Worm (Caenorhabditis elegans): ENCODE results near the gene noa-1.

- TF ChIP-seq ceh-36 (tag; optimal IDR thresholded peaks at IDR 0.05) = no peak
- no peak for TF ChIP-seq flt-1 (GFP tag; IDR thresholded peaks at IDR 0.05)
- TF ChIP-seq B0310.2 (tag; optimal IDR thresholded peaks at IDR 0.05) = no peak
- no peak for TF ChIP-seq ets-7 (tag; optimal IDR thresholded peaks at IDR 0.05)
- no peak for TF ChIP-seq ama-1 (optimal IDR thresholded peaks at IDR 0.05)
- TF ChIP-seq tra-4 (tag; optimal IDR thresholded peaks at IDR 0.05) = no peak
- TF ChIP-seq hmg-4 (GFP tag; optimal IDR thresholded peaks at IDR 0.05) = no peak
- TF ChIP-seq F13C5.2 (tag; optimal IDR thresholded peaks at IDR 0.05) = no peak
- TF ChIP-seq hnd-1 (tag; optimal IDR thresholded peaks at IDR 0.05) = no peak
- TF ChIP-seq tbx-11 (GFP tag; IDR thresholded peaks at IDR 0.05) = no peak
- no peak for TF ChIP-seq aly-1 (tag; optimal IDR thresholded peaks at IDR 0.05)
- TF ChIP-seq scrt-1 (GFP tag; IDR thresholded peaks at IDR 0.05) = no peak
- TF ChIP-seq tbx-37 (GFP tag; conservative IDR thresholded peaks at IDR 0.05) = no peak
- TF ChIP-seq hmbx-1 (tag; optimal IDR thresholded peaks at IDR 0.05) = no peak
These were observed 27.0 kb upstream of the noa-1 start, which contains the start of gene Y48E1B.3 for ce11 chrII:13567871-13568270.
